Fruit fly (Drosophila melanogaster) whole organism, embryonic: ENCODE data around the gene eIF4E5.
A peak's percentile ranks its signal among the peaks of the same experiment; 100 is the strongest.

ENCODE experiments used
- Abd-B ChIP-seq: fragments of 200-800 bp; sonication (Bioruptor generic); optimal IDR thresholded peaks from 2 replicates; lab custom pipeline; 2018; ENCODE audit warnings: missing biosample characterization, mild to moderate bottlenecking, missing genetic modification characterization, moderate library complexity
- Blimp-1 ChIP-seq: fragments of 200-800 bp; sonication (Bioruptor generic); optimal IDR thresholded peaks from 3 replicates; lab custom pipeline; 2018; ENCODE audit warnings: missing biosample characterization, missing genetic modification characterization, mild to moderate bottlenecking, moderate library complexity, missing genetic modification reagents
- CG10321 ChIP-seq: fragments of 200-800 bp; sonication (Bioruptor generic); IDR thresholded peaks from 2 replicates; pipeline ENCODE4 v1.3.6; 2022; ENCODE audit warnings: missing biosample characterization, missing genetic modification characterization
- CG10565 ChIP-seq: fragments of 200-800 bp; sonication (Bioruptor generic); optimal IDR thresholded peaks from 3 replicates; lab custom pipeline; 2016; ENCODE audit warnings: missing biosample characterization, mild to moderate bottlenecking, missing genetic modification characterization
- CG10979 ChIP-seq: fragments of 200-800 bp; sonication (Bioruptor generic); optimal IDR thresholded peaks from 2 replicates; lab custom pipeline; 2018; ENCODE audit warnings: missing biosample characterization, mild to moderate bottlenecking, missing genetic modification characterization, moderate library complexity
- CG11398 ChIP-seq: fragments of 200-800 bp; sonication (Bioruptor generic); optimal IDR thresholded peaks from 2 replicates; lab custom pipeline; 2016; ENCODE audit warnings: missing biosample characterization, missing genetic modification characterization
- CG11723 ChIP-seq: fragments of 200-800 bp; sonication (Bioruptor generic); optimal IDR thresholded peaks from 2 replicates; lab custom pipeline; 2017; ENCODE audit warnings: missing biosample characterization, mild to moderate bottlenecking, missing genetic modification characterization
- CG12236 ChIP-seq: fragments of 200-800 bp; sonication (Bioruptor generic); optimal IDR thresholded peaks from 2 replicates; lab custom pipeline; 2016; ENCODE audit warnings: missing biosample characterization, missing genetic modification characterization
- CG12942 ChIP-seq: fragments of 200-800 bp; sonication (Bioruptor generic); optimal IDR thresholded peaks from 3 replicates; lab custom pipeline; 2016; ENCODE audit warnings: missing biosample characterization, missing genetic modification characterization
- CG13123 ChIP-seq: fragments of 200-800 bp; sonication (Bioruptor generic); optimal IDR thresholded peaks from 2 replicates; lab custom pipeline; 2016; ENCODE audit warnings: missing biosample characterization, missing genetic modification characterization
- CG14710 ChIP-seq: fragments of 200-800 bp; sonication (Bioruptor generic); optimal IDR thresholded peaks from 3 replicates; lab custom pipeline; 2019; ENCODE audit warnings: missing biosample characterization, mild to moderate bottlenecking, missing genetic modification characterization, moderate library complexity
- CG17328 ChIP-seq: fragments of 200-800 bp; sonication (Bioruptor generic); IDR thresholded peaks from 2 replicates; pipeline ENCODE4 v1.3.6; 2022; ENCODE audit warnings: missing biosample characterization, missing genetic modification characterization
- CG17568 ChIP-seq: fragments of 200-800 bp; sonication (Bioruptor generic); optimal IDR thresholded peaks from 2 replicates; lab custom pipeline; 2018; ENCODE audit warnings: missing biosample characterization, mild to moderate bottlenecking, missing genetic modification characterization, moderate library complexity
- CG18764 ChIP-seq: fragments of 200-800 bp; sonication (Bioruptor generic); optimal IDR thresholded peaks from 3 replicates; lab custom pipeline; 2016; ENCODE audit warnings: missing biosample characterization, missing genetic modification characterization
- CG2199 ChIP-seq: fragments of 200-800 bp; sonication (Bioruptor generic); IDR thresholded peaks from 3 replicates; pipeline ENCODE4 v1.3.6; 2022; ENCODE audit warnings: missing biosample characterization, missing genetic modification characterization
- CG2678 ChIP-seq: fragments of 200-800 bp; sonication (Bioruptor generic); optimal IDR thresholded peaks from 3 replicates; lab custom pipeline; 2019; ENCODE audit warnings: missing biosample characterization, mild to moderate bottlenecking, missing genetic modification characterization, moderate library complexity
- CG30431 ChIP-seq: fragments of 200-800 bp; sonication (Bioruptor generic); optimal IDR thresholded peaks from 2 replicates; lab custom pipeline; 2017; ENCODE audit warnings: missing biosample characterization, missing genetic modification characterization
- CG4328 ChIP-seq: fragments of 200-800 bp; sonication (Bioruptor generic); optimal IDR thresholded peaks from 3 replicates; lab custom pipeline; 2017; ENCODE audit warnings: missing biosample characterization, missing genetic modification reagents, missing genetic modification characterization
- CG4404 ChIP-seq: fragments of 200-800 bp; sonication (Bioruptor generic); IDR thresholded peaks from 2 replicates; pipeline ENCODE4 v1.3.6; 2022; ENCODE audit warnings: missing biosample characterization, missing genetic modification characterization
- CG6254 ChIP-seq: fragments of 200-800 bp; sonication (Bioruptor generic); optimal IDR thresholded peaks from 3 replicates; lab custom pipeline; 2017; ENCODE audit warnings: mild to moderate bottlenecking, missing biosample characterization, missing genetic modification reagents, missing genetic modification characterization
- CG6272 ChIP-seq: fragments of 200-800 bp; sonication (Bioruptor generic); IDR thresholded peaks from 2 replicates; pipeline ENCODE4 v1.3.6; 2022; ENCODE audit warnings: missing biosample characterization, missing genetic modification characterization
- CG7357 ChIP-seq: fragments of 200-800 bp; sonication (Bioruptor generic); IDR thresholded peaks from 3 replicates; pipeline ENCODE4 v1.3.6; 2022; ENCODE audit warnings: missing biosample characterization, missing genetic modification characterization
- CG8765 ChIP-seq: fragments of 200-800 bp; sonication (Bioruptor generic); IDR thresholded peaks from 2 replicates; pipeline ENCODE4 v1.3.6; 2022; ENCODE audit warnings: missing biosample characterization, missing genetic modification characterization
- E2f2 ChIP-seq: fragments of 200-800 bp; sonication (Bioruptor generic); IDR thresholded peaks from 2 replicates; pipeline ENCODE4 v1.3.6; 2022; ENCODE audit warnings: missing biosample characterization, missing genetic modification characterization
- Hr3 ChIP-seq: fragments of 200-800 bp; sonication (Bioruptor generic); optimal IDR thresholded peaks from 3 replicates; lab custom pipeline; 2016; ENCODE audit warnings: missing biosample characterization, missing genetic modification characterization
- Hr51 ChIP-seq, 2 experiments: fragments of 200-800 bp; sonication (Bioruptor generic); optimal IDR thresholded peaks; 2 replicates in 1 of 2; 3 replicates in 1 of 2; lab custom pipeline; 2016 to 2018; ENCODE audit warnings: missing biosample characterization in 2 of 2, missing genetic modification characterization in 2 of 2, mild to moderate bottlenecking in 1 of 2, moderate library complexity in 1 of 2
- Lim3 ChIP-seq: fragments of 200-800 bp; sonication (Bioruptor generic); IDR thresholded peaks from 2 replicates; pipeline ENCODE4 v1.3.6; 2022; ENCODE audit warnings: missing biosample characterization, missing genetic modification characterization
- MESR4 ChIP-seq: fragments of 200-800 bp; sonication (Bioruptor generic); optimal IDR thresholded peaks from 2 replicates; lab custom pipeline; 2018; ENCODE audit warnings: missing biosample characterization, mild to moderate bottlenecking, missing genetic modification characterization, moderate library complexity
- Mad ChIP-seq: fragments of 200-800 bp; sonication (Bioruptor generic); optimal IDR thresholded peaks from 2 replicates; lab custom pipeline; 2016; ENCODE audit warnings: missing biosample characterization, missing genetic modification characterization
- Rfx ChIP-seq: fragments of 200-800 bp; sonication (Bioruptor generic); IDR thresholded peaks from 2 replicates; pipeline ENCODE4 v1.3.6; 2022; ENCODE audit warnings: missing biosample characterization, missing genetic modification characterization
- Sox100B ChIP-seq: fragments of 200-800 bp; sonication (Bioruptor generic); optimal IDR thresholded peaks from 3 replicates; lab custom pipeline; 2018; ENCODE audit warnings: missing biosample characterization, mild to moderate bottlenecking, missing genetic modification characterization
- Sry-δ ChIP-seq: fragments of 200-800 bp; sonication (Bioruptor generic); optimal IDR thresholded peaks from 2 replicates; lab custom pipeline; 2016; ENCODE audit warnings: missing biosample characterization, missing genetic modification characterization
- ara ChIP-seq: fragments of 200-800 bp; sonication (Bioruptor generic); IDR thresholded peaks from 2 replicates; pipeline ENCODE4 v1.3.6; 2022; ENCODE audit warnings: missing biosample characterization, missing genetic modification characterization
- cad ChIP-seq: fragments of >200 bp; optimal IDR thresholded peaks from 2 replicates; lab custom pipeline; 2017; ENCODE audit warnings: missing biosample characterization, missing genetic modification characterization
- caup ChIP-seq: fragments of 200-800 bp; sonication (Bioruptor generic); optimal IDR thresholded peaks from 3 replicates; lab custom pipeline; 2017; ENCODE audit warnings: missing biosample characterization, mild to moderate bottlenecking, missing genetic modification characterization, moderate library complexity; ENCODE audit not compliant: severe bottlenecking
- crol ChIP-seq: fragments of 200-800 bp; sonication (Bioruptor generic); IDR thresholded peaks from 2 replicates; pipeline ENCODE4 v1.3.6; 2022; ENCODE audit warnings: missing biosample characterization, missing genetic modification characterization
- dmrt99B ChIP-seq: fragments of 200-800 bp; sonication (Bioruptor generic); optimal IDR thresholded peaks from 2 replicates; lab custom pipeline; 2018; ENCODE audit warnings: missing biosample characterization, mild to moderate bottlenecking, missing genetic modification characterization, moderate library complexity
- eyg ChIP-seq: fragments of 200-800 bp; sonication (Bioruptor generic); optimal IDR thresholded peaks from 3 replicates; lab custom pipeline; 2016; ENCODE audit warnings: missing biosample characterization, missing genetic modification characterization
- fu2 ChIP-seq: fragments of 200-800 bp; sonication (Bioruptor generic); optimal IDR thresholded peaks from 2 replicates; lab custom pipeline; 2016; ENCODE audit warnings: missing biosample characterization, missing genetic modification characterization
- grau ChIP-seq: fragments of 200-800 bp; optimal IDR thresholded peaks from 3 replicates; lab custom pipeline; 2019; ENCODE audit warnings: missing biosample characterization, mild to moderate bottlenecking, missing genetic modification characterization, moderate library complexity
- gt ChIP-seq: fragments of 200-800 bp; sonication (Bioruptor generic); IDR thresholded peaks from 2 replicates; pipeline ENCODE4 v1.3.6; 2022; ENCODE audit warnings: missing biosample characterization, missing genetic modification characterization
- lmd ChIP-seq: fragments of 200-800 bp; sonication (Bioruptor generic); IDR thresholded peaks from 2 replicates; pipeline ENCODE4 v1.3.6; 2022; ENCODE audit warnings: missing biosample characterization, missing genetic modification characterization
- lov ChIP-seq, 2 experiments: fragments of 200-800 bp in 1 of 2; fragments of >200 bp in 1 of 2; sonication (Bioruptor generic) in 1 of 2; IDR thresholded peaks in 1 of 2; optimal IDR thresholded peaks in 1 of 2; 2 replicates in 1 of 2; 3 replicates in 1 of 2; pipeline versions ENCODE4 v1.3.6 to Lab custom; 2017 to 2022; ENCODE audit warnings: missing biosample characterization in 1 of 2, missing genetic modification characterization in 1 of 2
- peb ChIP-seq: fragments of 200-800 bp; sonication (Bioruptor generic); IDR thresholded peaks from 2 replicates; pipeline ENCODE4 v1.3.6; 2022; ENCODE audit warnings: missing biosample characterization, missing genetic modification characterization
- pros ChIP-seq: fragments of 200-800 bp; sonication (Bioruptor generic); optimal IDR thresholded peaks from 3 replicates; lab custom pipeline; 2019; ENCODE audit warnings: missing biosample characterization, mild to moderate bottlenecking, missing genetic modification characterization, moderate library complexity
- seq ChIP-seq: fragments of 200-800 bp; sonication (Bioruptor generic); IDR thresholded peaks from 2 replicates; pipeline ENCODE4 v1.3.6; 2022; ENCODE audit warnings: missing biosample characterization, missing genetic modification characterization
- trem ChIP-seq: fragments of 200-800 bp; optimal IDR thresholded peaks from 3 replicates; lab custom pipeline; 2019; ENCODE audit warnings: missing biosample characterization, mild to moderate bottlenecking, missing genetic modification characterization, moderate library complexity
- tup ChIP-seq: fragments of 200-800 bp; sonication (Bioruptor generic); optimal IDR thresholded peaks from 2 replicates; lab custom pipeline; 2016; ENCODE audit warnings: missing biosample characterization, mild to moderate bottlenecking, missing genetic modification characterization, moderate library complexity
- tx ChIP-seq: fragments of 200-800 bp; sonication (Bioruptor generic); optimal IDR thresholded peaks from 2 replicates; lab custom pipeline; 2016; ENCODE audit warnings: missing biosample characterization, missing genetic modification characterization
- zen ChIP-seq: fragments of 200-800 bp; sonication (Bioruptor generic); optimal IDR thresholded peaks from 3 replicates; lab custom pipeline; 2018; ENCODE audit warnings: missing biosample characterization, mild to moderate bottlenecking, missing genetic modification characterization, moderate library complexity

Gene eIF4E5

dm6 chr3L:7909695-7910463 lies 15.2 kb downstream of the eIF4E5 start (continued):
- no peak for TF ChIP-seq Sry-δ (GFP tag; lab: Kevin White, UChicago)
- no peak for TF ChIP-seq gt (GFP tag; lab: Robert Waterston, UW)
- no peak for TF ChIP-seq crol (GFP tag; lab: Robert Waterston, UW)
- TF ChIP-seq fu2 (GFP tag; lab: Kevin White, UChicago) = no peak
- no peak for TF ChIP-seq Mad
- TF ChIP-seq dmrt99B (tag; lab: Kevin White, UChicago) = no peak
- no peak for TF ChIP-seq CG4404 (GFP tag; lab: Robert Waterston, UW)
- TF ChIP-seq CG10979 (tag; lab: Kevin White, UChicago) = no peak
- TF ChIP-seq Blimp-1 (GFP tag; lab: Kevin White, UChicago) = no peak
- peak; percentile 60 for TF ChIP-seq CG2678
- TF ChIP-seq Sox100B (GFP tag; lab: Kevin White, UChicago) = peak; percentile 1
- TF ChIP-seq CG12236 (GFP tag; lab: Kevin White, UChicago) = no peak
- TF ChIP-seq CG18764 (GFP tag; lab: Kevin White, UChicago) = no peak
- no peak for TF ChIP-seq eyg (GFP tag; lab: Kevin White, UChicago)
- TF ChIP-seq CG10565 (GFP tag; lab: Kevin White, UChicago) = no peak
- TF ChIP-seq lmd = peak; percentile 35; the same call in 1 of the 2 replicates
- peak; percentile 14 for TF ChIP-seq CG4328 (GFP tag; lab: Kevin White, UChicago)
- TF ChIP-seq caup (GFP tag; lab: Kevin White, UChicago) = no peak
- no peak for TF ChIP-seq tup (GFP tag; lab: Kevin White, UChicago)
- no peak for TF ChIP-seq CG6254
- peak; percentile 43 for TF ChIP-seq grau (tag; lab: Kevin White, UChicago)
- no peak for TF ChIP-seq ara (GFP tag; lab: Robert Waterston, UW)
- TF ChIP-seq tx (GFP tag; lab: Kevin White, UChicago) = no peak
- TF ChIP-seq Lim3 (GFP tag; lab: Robert Waterston, UW) = no peak
- TF ChIP-seq peb (GFP tag; lab: Robert Waterston, UW) = no peak
- no peak for TF ChIP-seq Hr3
- no peak for TF ChIP-seq CG7357 (GFP tag; lab: Robert Waterston, UW)
- TF ChIP-seq trem (tag; lab: Kevin White, UChicago) = no peak
- peak; percentile 66 for TF ChIP-seq pros (GFP tag; lab: Kevin White, UChicago)
- TF ChIP-seq CG30431 = no peak
- TF ChIP-seq CG13123 (GFP tag; lab: Kevin White, UChicago) = no peak
- no peak for TF ChIP-seq CG12942
- TF ChIP-seq Rfx (GFP tag; lab: Robert Waterston, UW) = peak; percentile 58
- peak; percentile 19; the same call in 1 of the 2 replicates for TF ChIP-seq E2f2 (GFP tag; lab: Robert Waterston, UW)
- no peak for TF ChIP-seq CG17328 (GFP tag; lab: Robert Waterston, UW)
- no peak for TF ChIP-seq CG17568 (GFP tag; lab: Kevin White, UChicago)
- peak; percentile 47 for TF ChIP-seq cad (GFP tag; lab: Kevin White, UChicago)
- no peak for TF ChIP-seq CG14710 (tag; lab: Kevin White, UChicago)
- TF ChIP-seq CG11398 = no peak
- peak; percentile 6 for TF ChIP-seq Abd-B
- no peak for TF ChIP-seq seq
- TF ChIP-seq CG11723 = no peak
- TF ChIP-seq CG2199 (GFP tag; lab: Robert Waterston, UW) = no peak
- TF ChIP-seq Hr51 (GFP tag; optimal IDR thresholded peaks at IDR 0.05; lab: Kevin White, UChicago) = peak in 1 of 2 experiments; percentile 15
- no peak for TF ChIP-seq CG6272 (GFP tag; lab: Robert Waterston, UW)
- no peak for TF ChIP-seq CG8765 (GFP tag; lab: Robert Waterston, UW)
- TF ChIP-seq zen (tag; lab: Kevin White, UChicago) = peak; percentile 67
- TF ChIP-seq MESR4 (GFP tag; lab: Kevin White, UChicago) = no peak
- no peak for TF ChIP-seq lov (optimal IDR thresholded peaks at IDR 0.05; lab: Kevin White, UChicago)
- TF ChIP-seq lov (GFP tag; IDR thresholded peaks at IDR 0.05; lab: Robert Waterston, UW) = no peak
- TF ChIP-seq CG10321 (GFP tag; lab: Robert Waterston, UW) = no peak
